Worm (Caenorhabditis elegans): ENCODE measurements around the gene ufd-3.
A peak's percentile ranks its signal among the peaks of the same experiment; 100 is the strongest.

DNA sequence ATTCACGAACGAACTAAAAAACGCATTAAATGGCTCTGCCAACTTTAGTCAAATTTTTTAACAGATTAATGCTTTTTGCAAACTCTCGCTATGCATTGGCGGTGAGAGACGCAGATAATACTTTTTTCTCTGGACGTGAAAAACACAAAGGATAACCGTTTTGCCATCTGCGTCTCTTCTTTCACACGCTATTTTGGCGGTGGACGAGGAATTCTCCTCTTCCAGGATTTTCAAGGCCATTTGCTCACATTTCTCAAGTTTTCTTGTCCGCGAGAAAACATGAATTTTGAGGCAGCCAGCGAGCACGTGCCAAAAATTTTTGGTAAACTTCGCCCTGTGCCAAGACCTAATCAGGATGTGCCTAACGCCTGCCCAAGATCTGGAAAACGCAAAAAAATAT is 9.5 kb upstream of the ufd-3 start:
- TF ChIP-seq jun-1 (tag; optimal IDR thresholded peaks at IDR 0.05) (peak; percentile 18), nhr-85 (tag) (peak; percentile 63), ama-1 (optimal IDR thresholded peaks at IDR 0.05) (no peak), unc-86 (tag; optimal IDR thresholded peaks at IDR 0.05) (peak; percentile 51), lsy-2 (tag; optimal IDR thresholded peaks at IDR 0.05) (peak; percentile 24 to 57), snpc-4 (tag; optimal IDR thresholded peaks at IDR 0.05) (no peak), fkh-10 (GFP tag; optimal IDR thresholded peaks at IDR 0.05) (no peak)
